Fruit fly (Drosophila melanogaster) whole organism, adult: ENCODE measurements around the gene CG33003.

Experiments
- CG12768 ChIP-seq: fragments of 200-800 bp; sonication (Bioruptor generic); optimal IDR thresholded peaks from 2 replicates; lab custom pipeline; 2017; ENCODE audit warnings: missing biosample characterization, missing genetic modification characterization, mild to moderate bottlenecking, moderate library complexity, missing genetic modification reagents
- CG33017 ChIP-seq: fragments of 200-800 bp; sonication (Bioruptor generic); optimal IDR thresholded peaks from 2 replicates; lab custom pipeline; 2018; ENCODE audit warnings: missing biosample characterization, mild to moderate bottlenecking, missing genetic modification characterization, moderate library complexity
- CG7101 ChIP-seq: fragments of 200-800 bp; sonication (Bioruptor generic); optimal IDR thresholded peaks from 2 replicates; lab custom pipeline; 2018; ENCODE audit warnings: missing biosample characterization, mild to moderate bottlenecking, missing genetic modification characterization, moderate library complexity
- Crg-1 ChIP-seq: fragments of 200-800 bp; sonication (Bioruptor generic); optimal IDR thresholded peaks from 2 replicates; lab custom pipeline; 2016; ENCODE audit warnings: missing biosample characterization, missing genetic modification characterization
- cic ChIP-seq: fragments of 200-800 bp; sonication (Bioruptor generic); optimal IDR thresholded peaks from 2 replicates; lab custom pipeline; 2017; ENCODE audit warnings: missing biosample characterization, mild to moderate bottlenecking, missing genetic modification characterization, moderate library complexity
- pad ChIP-seq: fragments of 200-800 bp; sonication (Bioruptor generic); optimal IDR thresholded peaks from 3 replicates; lab custom pipeline; 2017; ENCODE audit warnings: missing biosample characterization, missing genetic modification characterization, mild to moderate bottlenecking, moderate library complexity, missing genetic modification reagents

dm6 chr2L:4378380-4378779 is 22.4 kb upstream of the CG33003 start:
- TF ChIP-seq cic (no peak), CG7101 (no peak), pad (GFP tag; lab: Kevin White, UChicago) (no peak), Crg-1 (GFP tag; lab: Kevin White, UChicago) (no peak), CG12768 (GFP tag; lab: Kevin White, UChicago) (no peak), CG33017 (tag; lab: Kevin White, UChicago) (no peak)
